Worm (Caenorhabditis elegans): Measurements from ENCODE around the gene srw-14.
A peak's percentile ranks its signal among the peaks of the same experiment; 100 is the strongest.

DNA sequence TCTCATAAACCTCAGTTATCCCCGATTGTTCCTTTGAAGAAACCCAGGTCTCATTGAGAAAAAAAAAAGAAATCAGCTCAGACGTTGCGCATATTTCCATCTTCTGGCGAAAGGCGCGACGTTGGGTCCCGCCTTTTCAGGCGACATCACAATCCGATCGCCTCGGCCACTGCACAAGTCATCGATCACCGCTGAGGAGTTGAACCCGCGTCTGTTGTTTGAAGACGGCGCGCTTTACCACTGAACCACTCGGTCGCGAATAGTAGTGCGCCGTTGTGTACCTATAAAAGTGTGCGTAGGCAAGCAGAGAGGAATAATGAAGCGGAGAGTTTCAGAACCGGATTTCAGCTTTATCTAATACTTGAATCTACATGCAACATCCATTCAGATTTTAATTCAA is 34.8 kb upstream of the srw-14 start, which contains the start of gene Y75B12B.11:
- TF ChIP-seq nhr-25 (tag; optimal IDR thresholded peaks at IDR 0.05): peak; percentile 84
- no peak for TF ChIP-seq mml-1 (tag; optimal IDR thresholded peaks at IDR 0.05)
- no peak for TF ChIP-seq unc-62 (GFP tag; optimal IDR thresholded peaks at IDR 0.05)
- no peak for TF ChIP-seq unc-39 (tag; optimal IDR thresholded peaks at IDR 0.05)
- TF ChIP-seq tbx-2 (tag; optimal IDR thresholded peaks at IDR 0.05): peak; percentile 82
